Worm (Caenorhabditis elegans) whole organism, young adult: ENCODE data around the gene mans-4.

Experiments used
- B0035.1 ChIP-seq: sonication (generic microtip); optimal IDR thresholded peaks from 2 replicates; lab custom pipeline; 2016; ENCODE audit warnings: missing genetic modification characterization, mild to moderate bottlenecking, missing compliant biosample characterization, missing genotype, missing genetic modification reagents
- B0336.3 ChIP-seq: fragments of 200-800 bp; sonication (Bioruptor generic); IDR thresholded peaks from 2 replicates; pipeline ENCODE4 v1.3.6; 2022; ENCODE audit warnings: missing genetic modification characterization, missing compliant biosample characterization
- F33H1.4 ChIP-seq: fragments of 200-800 bp; sonication (Bioruptor generic); IDR thresholded peaks from 2 replicates; pipeline ENCODE4 v1.3.6; 2022; ENCODE audit warnings: missing genetic modification reagents, missing genetic modification characterization, missing compliant biosample characterization
- F37B4.10 ChIP-seq: fragments of 200-800 bp; sonication (Bioruptor generic); IDR thresholded peaks from 2 replicates; pipeline ENCODE4 v1.3.6; 2022; ENCODE audit warnings: missing genetic modification characterization, missing compliant biosample characterization
- F49E8.2 ChIP-seq: sonication (generic microtip); optimal IDR thresholded peaks from 3 replicates; lab custom pipeline; 2017; ENCODE audit warnings: missing genetic modification characterization, mild to moderate bottlenecking, missing compliant biosample characterization, antibody characterized with exemption, moderate library complexity; ENCODE audit not compliant: insufficient read depth
- K12H6.12 ChIP-seq: fragments of 200-800 bp; sonication (Bioruptor generic); optimal IDR thresholded peaks from 2 replicates; lab custom pipeline; 2018; ENCODE audit warnings: mild to moderate bottlenecking, missing genetic modification characterization, missing compliant biosample characterization
- Y56A3A.18 ChIP-seq: fragments of 200-800 bp; sonication (Bioruptor generic); IDR thresholded peaks from 2 replicates; pipeline ENCODE4 v1.3.6; 2022; ENCODE audit warnings: missing genetic modification reagents, missing genetic modification characterization, missing compliant biosample characterization
- aptf-3 ChIP-seq: fragments of 200-800 bp; sonication (Bioruptor generic); IDR thresholded peaks from 2 replicates; pipeline ENCODE4 v1.3.6; 2022; ENCODE audit warnings: missing genetic modification characterization, missing compliant biosample characterization
- atf-7 ChIP-seq: sonication (generic microtip); optimal IDR thresholded peaks from 2 replicates; lab custom pipeline; 2017; ENCODE audit warnings: mild to moderate bottlenecking, missing genetic modification characterization, missing compliant biosample characterization
- attf-6 ChIP-seq: fragments of 200-800 bp; sonication (Bioruptor generic); IDR thresholded peaks from 2 replicates; pipeline ENCODE4 v1.3.6; 2022; ENCODE audit warnings: missing genetic modification reagents, missing genetic modification characterization, missing compliant biosample characterization
- bed-2 ChIP-seq: fragments of 200-800 bp; sonication (Bioruptor generic); IDR thresholded peaks from 2 replicates; pipeline ENCODE4 v1.3.6; 2022; ENCODE audit warnings: missing genetic modification reagents, missing genetic modification characterization, missing compliant biosample characterization
- ccch-3 ChIP-seq: fragments of 200-800 bp; sonication (Bioruptor generic); optimal IDR thresholded peaks from 2 replicates; lab custom pipeline; 2018; ENCODE audit warnings: mild to moderate bottlenecking, missing genetic modification characterization, missing compliant biosample characterization
- cebp-1 ChIP-seq, 2 experiments: fragments of 200-800 bp in 1 of 2; sonication (Bioruptor generic) in 1 of 2; sonication (generic microtip) in 1 of 2; IDR thresholded peaks in 1 of 2; optimal IDR thresholded peaks in 1 of 2; 2 replicates each; pipeline versions ENCODE4 v1.3.6 to Lab custom; 2017 to 2022; ENCODE audit warnings: missing compliant biosample characterization in 2 of 2, missing genetic modification characterization in 2 of 2, mild to moderate bottlenecking in 1 of 2, missing genetic modification reagents in 1 of 2, moderate library complexity in 1 of 2
- cebp-2 ChIP-seq: fragments of 200-800 bp; sonication (Bioruptor generic); IDR thresholded peaks from 2 replicates; pipeline ENCODE4 v1.3.6; 2022; ENCODE audit warnings: missing genetic modification characterization, missing compliant biosample characterization
- ceh-27 ChIP-seq: fragments of 200-800 bp; sonication (Bioruptor generic); optimal IDR thresholded peaks from 2 replicates; lab custom pipeline; 2018; ENCODE audit warnings: mild to moderate bottlenecking, missing genetic modification characterization, moderate library complexity, missing compliant biosample characterization
- ceh-91 ChIP-seq: fragments of 200-800 bp; sonication (Bioruptor generic); IDR thresholded peaks from 2 replicates; pipeline ENCODE4 v1.3.6; 2022; ENCODE audit warnings: missing genetic modification reagents, missing genetic modification characterization, missing compliant biosample characterization
- dox-1 ChIP-seq: fragments of 200-800 bp; sonication (Bioruptor generic); IDR thresholded peaks from 2 replicates; pipeline ENCODE4 v1.3.6; 2022; ENCODE audit warnings: missing genetic modification reagents, missing genetic modification characterization, missing compliant biosample characterization
- dpff-1 ChIP-seq: sonication (generic microtip); optimal IDR thresholded peaks from 2 replicates; lab custom pipeline; 2017; ENCODE audit warnings: mild to moderate bottlenecking, missing genetic modification characterization, missing compliant biosample characterization
- egrh-3 ChIP-seq: fragments of 200-800 bp; sonication (Bioruptor generic); IDR thresholded peaks from 2 replicates; pipeline ENCODE4 v1.3.6; 2022; ENCODE audit warnings: missing genetic modification reagents, missing genetic modification characterization, missing compliant biosample characterization
- fkh-3 ChIP-seq: sonication (generic microtip); optimal IDR thresholded peaks from 2 replicates; lab custom pipeline; 2016; ENCODE audit warnings: mild to moderate bottlenecking, missing genetic modification characterization, missing compliant biosample characterization
- him-1 ChIP-seq: sonication (generic microtip); optimal IDR thresholded peaks from 2 replicates; lab custom pipeline; 2016; ENCODE audit warnings: missing genotype, missing genetic modification reagents, missing genetic modification characterization, missing compliant biosample characterization
- hsf-1 ChIP-seq: fragments of 200-800 bp; sonication (Bioruptor generic); IDR thresholded peaks from 2 replicates; pipeline ENCODE4 v1.3.6; 2022; ENCODE audit warnings: missing genetic modification reagents, missing genetic modification characterization, missing compliant biosample characterization
- lin-54 ChIP-seq: fragments of 200-800 bp; sonication (Bioruptor generic); optimal IDR thresholded peaks from 2 replicates; lab custom pipeline; 2018; ENCODE audit warnings: mild to moderate bottlenecking, missing genetic modification characterization, missing compliant biosample characterization
- madf-3 ChIP-seq: fragments of 200-800 bp; sonication (Bioruptor generic); IDR thresholded peaks from 2 replicates; pipeline ENCODE4 v1.3.6; 2022; ENCODE audit warnings: missing genetic modification reagents, missing genetic modification characterization, missing compliant biosample characterization
- madf-6 ChIP-seq: fragments of 200-800 bp; sonication (Bioruptor generic); IDR thresholded peaks from 2 replicates; pipeline ENCODE4 v1.3.6; 2022; ENCODE audit warnings: missing genetic modification reagents, missing genetic modification characterization, missing compliant biosample characterization
- mes-4 ChIP-seq: sonication (generic microtip); optimal IDR thresholded peaks from 2 replicates; lab custom pipeline; 2016; ENCODE audit warnings: missing genotype, missing genetic modification characterization, missing compliant biosample characterization
- nhr-120 ChIP-seq: fragments of 200-800 bp; sonication (Bioruptor generic); IDR thresholded peaks from 2 replicates; pipeline ENCODE4 v1.3.6; 2022; ENCODE audit warnings: missing genetic modification characterization, missing compliant biosample characterization
- nhr-179 ChIP-seq: sonication (generic microtip); optimal IDR thresholded peaks from 2 replicates; lab custom pipeline; 2016; ENCODE audit warnings: mild to moderate bottlenecking, missing genetic modification characterization, missing compliant biosample characterization
- nhr-27 ChIP-seq: fragments of 200-800 bp; sonication (Bioruptor generic); optimal IDR thresholded peaks from 2 replicates; lab custom pipeline; 2018; ENCODE audit warnings: mild to moderate bottlenecking, missing genetic modification characterization, moderate library complexity, missing compliant biosample characterization
- repo-1 ChIP-seq: sonication (generic microtip); optimal IDR thresholded peaks from 2 replicates; lab custom pipeline; 2017; ENCODE audit warnings: mild to moderate bottlenecking, missing genetic modification characterization, missing compliant biosample characterization
- rpc-1 ChIP-seq, 2 experiments: fragments of 150-350 bp in 1 of 2; sonication (generic microtip) in 1 of 2; optimal IDR thresholded peaks; 2 replicates each; lab custom pipeline; 2014 to 2018; ENCODE audit warnings: missing biosample characterization in 1 of 2, missing genetic modification characterization in 1 of 2, missing genetic modification reagents in 1 of 2, missing genotype in 1 of 2
- snpc-1.1 ChIP-seq: sonication (generic microtip); optimal IDR thresholded peaks from 2 replicates; lab custom pipeline; 2017; ENCODE audit warnings: missing genetic modification characterization, mild to moderate bottlenecking, missing compliant biosample characterization, antibody characterized with exemption, moderate library complexity, missing genotype, missing genetic modification reagents; ENCODE audit not compliant: insufficient read depth
- snpc-1.3 ChIP-seq: sonication (generic microtip); optimal IDR thresholded peaks from 2 replicates; lab custom pipeline; 2017; ENCODE audit warnings: missing genetic modification characterization, mild to moderate bottlenecking, missing compliant biosample characterization, antibody characterized with exemption, moderate library complexity, missing genotype, missing genetic modification reagents; ENCODE audit not compliant: insufficient read depth
- snpc-4 ChIP-seq, 5 experiments: fragments of 150-350 bp in 1 of 5; sonication (generic microtip) in 4 of 5; optimal IDR thresholded peaks; 2 replicates each; lab custom pipeline; 2014 to 2018; ENCODE audit warnings: missing genetic modification characterization in 5 of 5, missing biosample characterization in 3 of 5, antibody characterized with exemption in 2 of 5, mild to moderate bottlenecking in 2 of 5, missing compliant biosample characterization in 2 of 5, missing genotype in 2 of 5, moderate library complexity in 2 of 5, missing genetic modification reagents in 1 of 5
- somi-1 ChIP-seq: fragments of 200-800 bp; sonication (Bioruptor generic); optimal IDR thresholded peaks from 2 replicates; lab custom pipeline; 2018; ENCODE audit warnings: mild to moderate bottlenecking, missing genetic modification characterization, missing compliant biosample characterization
- ztf-3 ChIP-seq: fragments of 200-800 bp; sonication (Bioruptor generic); optimal IDR thresholded peaks from 2 replicates; lab custom pipeline; 2018; ENCODE audit warnings: mild to moderate bottlenecking, missing genetic modification characterization, missing compliant biosample characterization

mans-4 gene

ce11 chrIV:9096160-9096879 lies 18.0 kb upstream of the mans-4 start, which contains the start of the genes znf-706 and cpna-3 (continued):
- TF ChIP-seq egrh-3 (GFP tag; lab: Robert Waterston, UW) (no peak), fkh-3 (tag; lab: Kevin White, UChicago) (no peak), atf-7 (no peak), snpc-4 (GFP tag; optimal IDR thresholded peaks at IDR 0.05; lab: Kevin White, UChicago) (no peak), snpc-4 (tag; optimal IDR thresholded peaks at IDR 0.05; lab: Kevin White, UChicago) (peak in 2 of 4 experiments; percentile 21 to 62), somi-1 (GFP tag; lab: Kevin White, UChicago) (no peak), mes-4 (no peak), F37B4.10 (GFP tag; lab: Robert Waterston, UW) (no peak), nhr-120 (GFP tag; lab: Robert Waterston, UW) (no peak), dpff-1 (tag; lab: Kevin White, UChicago) (no peak), ceh-27 (no peak), madf-6 (GFP tag; lab: Robert Waterston, UW) (peak; percentile 81), lin-54 (GFP tag; lab: Kevin White, UChicago) (peak; percentile 57), rpc-1 (optimal IDR thresholded peaks at IDR 0.05; lab: Kevin White, UChicago) (no peak), rpc-1 (tag; optimal IDR thresholded peaks at IDR 0.05; lab: Kevin White, UChicago) (no peak), B0035.1 (no peak), madf-3 (GFP tag; lab: Robert Waterston, UW) (no peak), snpc-1.3 (peak; percentile 69), cebp-1 (GFP tag; IDR thresholded peaks at IDR 0.05; lab: Robert Waterston, UW) (no peak), cebp-1 (tag; optimal IDR thresholded peaks at IDR 0.05; lab: Kevin White, UChicago) (peak; percentile 42), attf-6 (no peak), ceh-91 (peak; percentile 73), nhr-179 (tag; lab: Kevin White, UChicago) (no peak), Y56A3A.18 (GFP tag; lab: Robert Waterston, UW) (no peak), B0336.3 (GFP tag; lab: Robert Waterston, UW) (no peak), dox-1 (no peak), F33H1.4 (GFP tag; lab: Robert Waterston, UW) (peak; percentile 88), ztf-3 (GFP tag; lab: Kevin White, UChicago) (no peak), K12H6.12 (no peak)
- TF ChIP-seq, all 124 proteins: peak for 15

- TF ChIP-seq attf-6 (0 out of 2 replicates have a peak, but pooled peaks have one; percentile 35), madf-6 (GFP tag; lab: Robert Waterston, UW) (peak; percentile 44; the same call in 1 of the 2 replicates), hsf-1 (GFP tag; lab: Robert Waterston, UW) (no peak), repo-1 (tag; lab: Kevin White, UChicago) (no peak)
Measured at ce11 chrIV:9095553-9095952, 17.2 kb upstream of the mans-4 start, which contains the start of gene icln-1. TSS of gene icln-1 (minus strand) at chrIV:9095653.

DNA sequence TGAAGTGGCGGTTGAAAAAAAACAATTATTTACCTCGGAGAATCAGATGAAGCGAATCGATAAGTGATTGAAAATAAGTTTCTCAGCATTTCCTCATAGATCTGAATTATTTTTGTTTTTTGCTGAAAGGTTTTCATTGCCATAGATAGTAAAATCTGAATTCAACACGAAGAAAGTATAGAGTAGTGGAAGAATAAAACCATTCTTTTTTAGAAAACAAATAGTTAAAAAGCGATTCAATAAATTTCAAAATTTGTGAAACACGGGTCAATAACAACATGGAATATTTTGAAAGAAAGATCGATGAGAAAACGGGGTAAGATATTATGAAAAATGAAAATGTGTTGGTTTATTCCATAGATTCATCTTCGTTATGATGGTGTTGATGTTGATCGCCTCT lies 16.0 kb upstream of the mans-4 start, which contains the start of gene mrpl-42:
Gene mrpl-42 (minus strand): TSS at position 101 of the 400 bp plus-strand sequence.
- TF ChIP-seq madf-3 (GFP tag; lab: Robert Waterston, UW) (no peak), snpc-1.1 (tag; lab: Kevin White, UChicago) (no peak), hsf-1 (GFP tag; lab: Robert Waterston, UW) (no peak), aptf-3 (GFP tag; lab: Robert Waterston, UW) (no peak), F49E8.2 (no peak), nhr-27 (no peak), mes-4 (no peak), ztf-3 (GFP tag; lab: Kevin White, UChicago) (no peak), bed-2 (no peak), him-1 (tag; lab: Kevin White, UChicago) (no peak), cebp-2 (GFP tag; lab: Robert Waterston, UW) (no peak), B0035.1 (no peak), ccch-3 (no peak)
